Fruit fly (Drosophila melanogaster) whole organism, pupa: ENCODE results near the gene CG43678.

Experiments
- CG10348 ChIP-seq: fragments of 200-800 bp; sonication (Bioruptor generic); IDR thresholded peaks from 2 replicates; pipeline ENCODE4 v1.3.6; 2022; ENCODE audit warnings: missing biosample characterization, missing genetic modification characterization
- CG12605 ChIP-seq: fragments of 200-800 bp; sonication (Bioruptor generic); IDR thresholded peaks from 2 replicates; pipeline ENCODE4 v1.3.6; 2022; ENCODE audit warnings: missing biosample characterization, missing genetic modification characterization
- CG13204 ChIP-seq: fragments of 200-800 bp; sonication (Bioruptor generic); optimal IDR thresholded peaks from 2 replicates; lab custom pipeline; 2018; ENCODE audit warnings: missing biosample characterization, mild to moderate bottlenecking, missing genetic modification characterization, moderate library complexity
- CG14655 ChIP-seq: fragments of 200-800 bp; sonication (Bioruptor generic); optimal IDR thresholded peaks from 3 replicates; lab custom pipeline; 2017; ENCODE audit warnings: mild to moderate bottlenecking, missing biosample characterization, missing genetic modification reagents, missing genetic modification characterization
- CG15710 ChIP-seq: fragments of 200-800 bp; sonication (Bioruptor generic); optimal IDR thresholded peaks from 2 replicates; lab custom pipeline; 2018; ENCODE audit warnings: missing biosample characterization, mild to moderate bottlenecking, missing genetic modification characterization, moderate library complexity
- CG17806 ChIP-seq: fragments of 200-800 bp; sonication (Bioruptor generic); optimal IDR thresholded peaks from 2 replicates; lab custom pipeline; 2018; ENCODE audit warnings: missing biosample characterization, mild to moderate bottlenecking, missing genetic modification characterization, moderate library complexity
- CG32121 ChIP-seq: fragments of 200-800 bp; sonication (Bioruptor generic); IDR thresholded peaks from 2 replicates; pipeline ENCODE4 v1.3.6; 2022; ENCODE audit warnings: missing biosample characterization, missing genetic modification characterization
- CG34367 ChIP-seq: fragments of 200-800 bp; sonication (Bioruptor generic); optimal IDR thresholded peaks from 2 replicates; lab custom pipeline; 2018; ENCODE audit warnings: missing biosample characterization, mild to moderate bottlenecking, missing genetic modification characterization
- CG4496 ChIP-seq: fragments of 200-800 bp; sonication (Bioruptor generic); IDR thresholded peaks from 3 replicates; pipeline ENCODE4 v1.3.6; 2022; ENCODE audit warnings: missing biosample characterization, missing genetic modification characterization
- CG8159 ChIP-seq: fragments of 200-800 bp; sonication (Bioruptor generic); optimal IDR thresholded peaks from 3 replicates; lab custom pipeline; 2018; ENCODE audit warnings: missing biosample characterization, mild to moderate bottlenecking, missing genetic modification characterization, moderate library complexity
- CG8301 ChIP-seq: fragments of 200-800 bp; sonication (Bioruptor generic); optimal IDR thresholded peaks from 2 replicates; lab custom pipeline; 2018; ENCODE audit warnings: missing biosample characterization, mild to moderate bottlenecking, missing genetic modification characterization
- CG9948 ChIP-seq: fragments of 200-800 bp; sonication (Bioruptor generic); optimal IDR thresholded peaks from 2 replicates; lab custom pipeline; 2018; ENCODE audit warnings: missing biosample characterization, mild to moderate bottlenecking, missing genetic modification characterization, moderate library complexity
- D1 ChIP-seq: fragments of 200-800 bp; sonication (Bioruptor generic); optimal IDR thresholded peaks from 2 replicates; lab custom pipeline; 2018; ENCODE audit warnings: missing biosample characterization, mild to moderate bottlenecking, missing genetic modification characterization, moderate library complexity
- EcR ChIP-seq: fragments of 200-800 bp; sonication (Bioruptor generic); optimal IDR thresholded peaks from 3 replicates; lab custom pipeline; 2019; ENCODE audit warnings: missing biosample characterization, missing genetic modification characterization, mild to moderate bottlenecking, moderate library complexity, missing genetic modification reagents
- Ets98B ChIP-seq: fragments of 200-800 bp; sonication (Bioruptor generic); IDR thresholded peaks from 2 replicates; pipeline ENCODE4 v1.3.6; 2022; ENCODE audit warnings: missing biosample characterization, missing genetic modification characterization
- Pif1A ChIP-seq: fragments of 200-800 bp; sonication (Bioruptor generic); optimal IDR thresholded peaks from 3 replicates; lab custom pipeline; 2016; ENCODE audit warnings: missing biosample characterization, missing genetic modification characterization
- Pif1B ChIP-seq: fragments of 200-800 bp; sonication (Bioruptor generic); optimal IDR thresholded peaks from 3 replicates; lab custom pipeline; 2016; ENCODE audit warnings: missing biosample characterization, missing genetic modification characterization
- Snoo ChIP-seq: fragments of 200-800 bp; sonication (Bioruptor generic); optimal IDR thresholded peaks from 3 replicates; lab custom pipeline; 2017; ENCODE audit warnings: missing biosample characterization, mild to moderate bottlenecking, missing genetic modification characterization, inconsistent platforms
- fd96Ca ChIP-seq: fragments of 200-800 bp; sonication (Bioruptor generic); IDR thresholded peaks from 3 replicates; pipeline ENCODE4 v1.3.6; 2022; ENCODE audit warnings: missing biosample characterization, missing genetic modification characterization
- gl ChIP-seq: fragments of 200-800 bp; sonication (Bioruptor generic); optimal IDR thresholded peaks from 2 replicates; lab custom pipeline; 2018; ENCODE audit warnings: missing biosample characterization, mild to moderate bottlenecking, missing genetic modification characterization
- rn ChIP-seq: fragments of 200-800 bp; sonication (Bioruptor generic); IDR thresholded peaks from 2 replicates; pipeline ENCODE4 v1.3.6; 2022; ENCODE audit warnings: missing biosample characterization, missing genetic modification characterization

CG43678 gene

DNA sequence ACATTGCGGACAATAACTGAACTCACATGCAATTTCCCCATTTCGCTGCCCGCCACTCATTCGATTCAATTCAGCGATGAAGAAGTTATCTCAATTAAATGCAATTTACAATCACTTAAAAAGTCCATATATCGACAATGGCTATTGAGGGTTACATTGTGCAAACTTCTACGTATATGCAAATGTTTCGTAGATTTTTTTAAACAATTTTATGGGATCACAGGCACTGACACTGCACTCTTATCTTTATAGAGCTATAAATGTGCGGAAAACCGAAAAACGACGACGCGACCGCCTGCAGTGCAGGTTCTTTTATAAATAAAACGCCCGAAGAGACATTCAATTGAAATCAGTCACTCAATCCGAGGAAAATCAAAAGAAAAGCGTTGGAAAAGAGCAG lies 39.0 kb upstream of the CG43678 start:
- no peak for TF ChIP-seq CG13204
- TF ChIP-seq CG4496 (GFP tag; lab: Robert Waterston, UW): no peak
- TF ChIP-seq CG10348 (GFP tag; lab: Robert Waterston, UW): no peak
- no peak for TF ChIP-seq gl
- no peak for TF ChIP-seq CG34367 (tag; lab: Kevin White, UChicago)
- no peak for TF ChIP-seq D1 (tag; lab: Kevin White, UChicago)
- TF ChIP-seq Pif1A (GFP tag; lab: Kevin White, UChicago): no peak
- TF ChIP-seq CG15710: no peak
- TF ChIP-seq CG32121 (GFP tag; lab: Robert Waterston, UW): no peak
- no peak for TF ChIP-seq CG14655 (GFP tag; lab: Kevin White, UChicago)
- TF ChIP-seq CG8159 (tag; lab: Kevin White, UChicago): no peak
- TF ChIP-seq Ets98B: no peak
- no peak for TF ChIP-seq CG17806 (tag; lab: Kevin White, UChicago)
- TF ChIP-seq rn (GFP tag; lab: Robert Waterston, UW): no peak
- TF ChIP-seq CG12605 (GFP tag; lab: Robert Waterston, UW): no peak
- no peak for TF ChIP-seq EcR (GFP tag; lab: Kevin White, UChicago)
- no peak for TF ChIP-seq Pif1B (GFP tag; lab: Kevin White, UChicago)
- TF ChIP-seq Snoo (tag; lab: Kevin White, UChicago): no peak
- no peak for TF ChIP-seq CG9948 (tag; lab: Kevin White, UChicago)
- TF ChIP-seq fd96Ca (GFP tag; lab: Robert Waterston, UW): no peak

DNA sequence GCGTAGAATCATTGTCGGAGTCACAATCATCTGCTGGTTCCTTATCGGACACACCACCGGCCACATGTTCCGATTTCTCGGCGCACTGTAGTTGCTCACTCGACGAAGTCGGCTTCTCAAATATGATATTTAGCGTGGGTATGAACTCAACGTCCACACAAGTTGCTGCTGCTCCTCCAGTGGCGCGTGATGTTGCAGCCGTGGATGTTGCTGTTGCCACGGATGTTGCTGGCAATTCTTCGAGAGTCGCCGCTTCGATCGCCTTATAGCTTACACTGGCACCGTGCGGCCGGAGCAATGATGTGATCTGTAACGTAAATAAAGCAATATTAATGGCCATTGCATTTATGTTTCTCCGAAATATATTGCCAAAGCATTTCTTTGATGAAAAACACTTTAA lies 35.0 kb upstream of the CG43678 start:
- TF ChIP-seq CG4496 (GFP tag; lab: Robert Waterston, UW) (no peak), CG12605 (GFP tag; lab: Robert Waterston, UW) (no peak), D1 (tag; lab: Kevin White, UChicago) (no peak), CG34367 (tag; lab: Kevin White, UChicago) (no peak), CG15710 (no peak), EcR (GFP tag; lab: Kevin White, UChicago) (no peak), Snoo (tag; lab: Kevin White, UChicago) (no peak), CG10348 (GFP tag; lab: Robert Waterston, UW) (no peak), Pif1B (GFP tag; lab: Kevin White, UChicago) (no peak), CG17806 (tag; lab: Kevin White, UChicago) (no peak)
- TF ChIP-seq, all 21 proteins: peak for 0

DNA sequence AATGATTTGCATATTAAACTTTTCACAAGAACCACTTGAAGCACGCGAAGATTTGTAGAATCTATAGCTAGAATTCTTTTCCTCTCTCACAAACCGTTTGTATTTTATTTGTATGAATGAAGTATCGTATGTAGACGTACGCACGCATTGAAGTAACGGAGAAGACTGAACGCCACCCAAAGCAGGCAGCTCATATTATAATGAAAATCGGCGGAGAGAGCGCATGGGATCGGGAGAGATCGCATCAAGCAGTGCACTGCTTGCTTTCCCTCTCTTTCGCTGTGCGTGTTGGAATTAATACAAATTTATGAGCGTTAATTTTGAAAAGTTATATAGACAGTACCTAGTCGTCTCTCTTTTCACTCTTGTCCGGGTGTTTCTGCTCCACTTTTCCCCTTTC lies 30.0 kb upstream of the CG43678 start:
- peak; percentile 27; the same call in 1 of the 2 replicates for TF ChIP-seq Ets98B
- no peak for TF ChIP-seq gl
- peak; percentile 35 for TF ChIP-seq CG12605 (GFP tag; lab: Robert Waterston, UW)
- no peak for TF ChIP-seq D1 (tag; lab: Kevin White, UChicago)
- no peak for TF ChIP-seq fd96Ca (GFP tag; lab: Robert Waterston, UW)
- TF ChIP-seq CG17806 (tag; lab: Kevin White, UChicago): no peak
- no peak for TF ChIP-seq CG15710
- no peak for TF ChIP-seq EcR (GFP tag; lab: Kevin White, UChicago)
- peak; percentile 9; the same call in 1 of the 2 replicates for TF ChIP-seq CG32121 (GFP tag; lab: Robert Waterston, UW)

- TF ChIP-seq CG15710 (no peak), D1 (tag; lab: Kevin White, UChicago) (no peak), CG10348 (GFP tag; lab: Robert Waterston, UW) (no peak), Snoo (tag; lab: Kevin White, UChicago) (no peak)
These were observed 29.1 kb upstream of the CG43678 start, which contains the start of gene Or71a for dm6 chr3L:15078347-15078746. TSS of gene Or71a (minus strand) at chr3L:15078447.

DNA sequence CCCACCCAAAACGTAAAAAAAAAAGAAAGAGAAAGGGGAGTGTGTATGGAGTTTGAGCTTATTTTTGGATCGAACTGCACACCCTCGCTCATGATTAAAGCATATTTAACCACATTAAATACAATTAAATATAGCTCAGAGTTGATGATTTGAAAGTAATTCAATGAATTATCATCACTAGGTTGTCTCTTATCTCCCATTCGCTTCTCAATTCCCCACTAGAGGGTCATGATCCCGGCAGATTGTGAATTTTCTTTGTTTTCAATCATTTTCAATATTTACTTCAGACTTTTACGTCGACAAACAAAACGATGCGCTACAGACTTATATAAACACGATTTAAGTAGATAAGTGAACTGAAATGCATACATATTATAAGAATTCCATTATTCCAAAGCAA lies 27.1 kb upstream of the CG43678 start:
- no peak for TF ChIP-seq CG34367 (tag; lab: Kevin White, UChicago)
- TF ChIP-seq EcR (GFP tag; lab: Kevin White, UChicago): peak; percentile 30
- TF ChIP-seq CG15710: no peak
- TF ChIP-seq, all 21 proteins: peak for 1

- TF ChIP-seq fd96Ca (GFP tag; lab: Robert Waterston, UW) (no peak), EcR (GFP tag; lab: Kevin White, UChicago) (no peak), CG12605 (GFP tag; lab: Robert Waterston, UW) (no peak), CG9948 (tag; lab: Kevin White, UChicago) (no peak), Ets98B (no peak), Pif1B (GFP tag; lab: Kevin White, UChicago) (no peak), CG34367 (tag; lab: Kevin White, UChicago) (no peak), Pif1A (GFP tag; lab: Kevin White, UChicago) (no peak), CG17806 (tag; lab: Kevin White, UChicago) (no peak), CG14655 (GFP tag; lab: Kevin White, UChicago) (no peak), CG8301 (tag; lab: Kevin White, UChicago) (no peak), rn (GFP tag; lab: Robert Waterston, UW) (no peak), gl (no peak), CG32121 (GFP tag; lab: Robert Waterston, UW) (no peak), CG8159 (tag; lab: Kevin White, UChicago) (no peak), D1 (tag; lab: Kevin White, UChicago) (no peak), CG15710 (no peak), CG10348 (GFP tag; lab: Robert Waterston, UW) (no peak)
These were observed 24.4 kb upstream of the CG43678 start for dm6 chr3L:15073680-15074079.
